ENCODE assay signal across 6 worm cellular contexts in genomic region chrIII:4552872-4553271, ce11.
TF ChIP-seq lines count a peak whose summit lies in the region.

No protein-coding gene starts in this region.

TF ChIP-seq in whole organism, L1 larva, 84 proteins besides CTCF, POLR2A, EP300 and RAD21:
- TF ChIP-seq elt-2 (tag; optimal IDR thresholded peaks at IDR 0.05; lab: Kevin White, UChicago) (peak; percentile 17), nhr-12 (tag; optimal IDR thresholded peaks at IDR 0.05; lab: Kevin White, UChicago) (no peak), blmp-1 (tag; optimal IDR thresholded peaks at IDR 0.05; lab: Kevin White, UChicago) (peak; percentile 13)

TF ChIP-seq in whole organism, L2 larva, 48 proteins besides CTCF, POLR2A, EP300 and RAD21:
- peak; percentile 21 for TF ChIP-seq fos-1 (tag; optimal IDR thresholded peaks at IDR 0.05; lab: Kevin White, UChicago)
- TF ChIP-seq blmp-1 (tag; optimal IDR thresholded peaks at IDR 0.05; lab: Kevin White, UChicago; ENCODE audit: insufficient read depth), result no peak
- TF ChIP-seq aly-2 (tag; optimal IDR thresholded peaks at IDR 0.05; lab: Kevin White, UChicago), result no peak
TF ChIP-seq in whole organism, L2 larva: peak in this region for 1.

TF ChIP-seq in whole organism, L3 larva, 47 proteins besides CTCF, POLR2A, EP300 and RAD21:
- TF ChIP-seq elt-2 (tag; optimal IDR thresholded peaks at IDR 0.05; lab: Kevin White, UChicago) (peak; percentile 56), nhr-12 (tag; optimal IDR thresholded peaks at IDR 0.05; lab: Kevin White, UChicago) (no peak)

TF ChIP-seq in whole organism, L4 larva, 104 proteins besides CTCF, POLR2A, EP300 and RAD21:
- TF ChIP-seq skn-1 (tag; optimal IDR thresholded peaks at IDR 0.05; lab: Kevin White, UChicago) (no peak), mes-2 (tag; optimal IDR thresholded peaks at IDR 0.05; lab: Kevin White, UChicago; ENCODE audit: poor library complexity, severe bottlenecking) (no peak), mep-1 (tag; optimal IDR thresholded peaks at IDR 0.05; lab: Kevin White, UChicago) (no peak), pqm-1 (tag; optimal IDR thresholded peaks at IDR 0.05; lab: Kevin White, UChicago) (peak; percentile 38), dpl-1 (GFP tag; optimal IDR thresholded peaks at IDR 0.05; lab: Kevin White, UChicago) (no peak), mxl-3 (GFP tag; optimal IDR thresholded peaks at IDR 0.05; lab: Kevin White, UChicago) (no peak), lir-3 (tag; optimal IDR thresholded peaks at IDR 0.05; lab: Kevin White, UChicago) (no peak), vab-7 (GFP tag; IDR thresholded peaks at IDR 0.05; lab: Robert Waterston, UW) (no peak), dve-1 (tag; optimal IDR thresholded peaks at IDR 0.05; lab: Kevin White, UChicago; ENCODE audit: insufficient read depth) (peak; percentile 6), aha-1 (tag; lab: Kevin White, UChicago) (peak; percentile 33), ztf-7 (tag; optimal IDR thresholded peaks at IDR 0.05; lab: Kevin White, UChicago) (no peak), lim-7 (GFP tag; IDR thresholded peaks at IDR 0.05; lab: Robert Waterston, UW) (no peak), hlh-30 (tag; optimal IDR thresholded peaks at IDR 0.05; lab: Kevin White, UChicago; ENCODE audit: insufficient read depth) (no peak), ceh-82 (tag; optimal IDR thresholded peaks at IDR 0.05; lab: Kevin White, UChicago) (no peak), F26F4.8 (GFP tag; conservative IDR thresholded peaks at IDR 0.05; lab: Robert Waterston, UW) (no peak), nhr-28 (tag; optimal IDR thresholded peaks at IDR 0.05; lab: Kevin White, UChicago) (peak; percentile 4), ctbp-1 (GFP tag; IDR thresholded peaks at IDR 0.05; lab: Robert Waterston, UW) (no peak), dmd-6 (GFP tag; IDR thresholded peaks at IDR 0.05; lab: Robert Waterston, UW) (no peak), daf-19 (GFP tag; conservative IDR thresholded peaks at IDR 0.05; lab: Robert Waterston, UW) (no peak), nhr-25 (tag; optimal IDR thresholded peaks at IDR 0.05; lab: Kevin White, UChicago; ENCODE audit: borderline replicate concordance, insufficient read depth) (no peak)

TF ChIP-seq in whole organism, late embryonic, 69 proteins besides CTCF, POLR2A, EP300 and RAD21:
- TF ChIP-seq elt-2 (tag; optimal IDR thresholded peaks at IDR 0.05; lab: Kevin White, UChicago) (peak; percentile 55), elt-4 (tag; optimal IDR thresholded peaks at IDR 0.05; lab: Kevin White, UChicago) (no peak)

TF ChIP-seq in whole organism, young adult, 124 proteins besides CTCF, POLR2A, EP300 and RAD21:
- no peak for TF ChIP-seq hrde-1 (tag; optimal IDR thresholded peaks at IDR 0.05; lab: Kevin White, UChicago; ENCODE audit: borderline replicate concordance)
- TF ChIP-seq akir-1 (GFP tag; optimal IDR thresholded peaks at IDR 0.05; lab: Kevin White, UChicago), result no peak
- no peak for TF ChIP-seq ztf-22 (GFP tag; optimal IDR thresholded peaks at IDR 0.05; lab: Kevin White, UChicago)
- TF ChIP-seq B0261.1 (tag; optimal IDR thresholded peaks at IDR 0.05; lab: Kevin White, UChicago), result no peak
- TF ChIP-seq nfya-2 (GFP tag; IDR thresholded peaks at IDR 0.05; lab: Robert Waterston, UW), result no peak
- TF ChIP-seq lsl-1 (GFP tag; optimal IDR thresholded peaks at IDR 0.05; lab: Kevin White, UChicago), result no peak
- no peak for TF ChIP-seq let-526 (GFP tag; IDR thresholded peaks at IDR 0.05; lab: Robert Waterston, UW)
- no peak for TF ChIP-seq ztf-3 (GFP tag; optimal IDR thresholded peaks at IDR 0.05; lab: Kevin White, UChicago)
- TF ChIP-seq tbp1 (GFP tag; optimal IDR thresholded peaks at IDR 0.05; lab: Kevin White, UChicago), result no peak
- no peak for TF ChIP-seq F57A8.1 (GFP tag; optimal IDR thresholded peaks at IDR 0.05; lab: Kevin White, UChicago)
- TF ChIP-seq nhr-80 (tag; optimal IDR thresholded peaks at IDR 0.05; lab: Kevin White, UChicago), result peak; percentile 40
- 0 out of 2 replicates have a peak, but pooled peaks have one; percentile 23 for TF ChIP-seq madf-6 (GFP tag; IDR thresholded peaks at IDR 0.05; lab: Robert Waterston, UW)
- no peak for TF ChIP-seq F39B2.1 (GFP tag; IDR thresholded peaks at IDR 0.05; lab: Robert Waterston, UW)
- TF ChIP-seq madf-8 (GFP tag; conservative IDR thresholded peaks at IDR 0.05; lab: Robert Waterston, UW), result no peak
